Worm (Caenorhabditis elegans) whole organism, L2 larva: ENCODE results near the gene Y41E3.13.

Experiments used
- ama-1 ChIP-seq: fragments of 150-350 bp; optimal IDR thresholded peaks from 2 replicates; lab custom pipeline; 2018; ENCODE audit warnings: inconsistent platforms
- blmp-1 ChIP-seq: sonication (generic microtip); optimal IDR thresholded peaks from 2 replicates; lab custom pipeline; 2017; ENCODE audit warnings: missing genetic modification characterization, mild to moderate bottlenecking, missing compliant biosample characterization, antibody characterized with exemption, moderate library complexity; ENCODE audit not compliant: insufficient read depth
- ceh-82 ChIP-seq: fragments of 150-350 bp; optimal IDR thresholded peaks from 2 replicates; lab custom pipeline; 2014; ENCODE audit warnings: missing biosample characterization, missing genetic modification characterization
- fos-1 ChIP-seq: fragments of 150-350 bp; optimal IDR thresholded peaks from 2 replicates; lab custom pipeline; 2014; ENCODE audit warnings: missing biosample characterization, missing genetic modification characterization
- nhr-10 ChIP-seq: sonication (generic microtip); optimal IDR thresholded peaks from 2 replicates; lab custom pipeline; 2017; ENCODE audit warnings: missing biosample characterization, missing genetic modification characterization
- skn-1 ChIP-seq: sonication (generic microtip); optimal IDR thresholded peaks from 2 replicates; lab custom pipeline; 2017; ENCODE audit warnings: missing biosample characterization, missing genetic modification characterization
- snpc-4 ChIP-seq: fragments of 150-350 bp; optimal IDR thresholded peaks from 2 replicates; lab custom pipeline; 2014; ENCODE audit warnings: missing biosample characterization, missing genetic modification characterization
- unc-39 ChIP-seq: fragments of 150-350 bp; optimal IDR thresholded peaks from 2 replicates; lab custom pipeline; 2014; ENCODE audit warnings: missing biosample characterization, missing genetic modification characterization
- unc-55 ChIP-seq: fragments of 150-350 bp; sonication (generic microtip); optimal IDR thresholded peaks from 3 replicates; lab custom pipeline; 2014; ENCODE audit warnings: missing biosample characterization, missing genetic modification reagents, missing genetic modification characterization
- unc-62 ChIP-seq: fragments of 150-350 bp; optimal IDR thresholded peaks from 2 replicates; lab custom pipeline; 2014; ENCODE audit warnings: missing biosample characterization, missing genetic modification reagents, missing genetic modification characterization

DNA sequence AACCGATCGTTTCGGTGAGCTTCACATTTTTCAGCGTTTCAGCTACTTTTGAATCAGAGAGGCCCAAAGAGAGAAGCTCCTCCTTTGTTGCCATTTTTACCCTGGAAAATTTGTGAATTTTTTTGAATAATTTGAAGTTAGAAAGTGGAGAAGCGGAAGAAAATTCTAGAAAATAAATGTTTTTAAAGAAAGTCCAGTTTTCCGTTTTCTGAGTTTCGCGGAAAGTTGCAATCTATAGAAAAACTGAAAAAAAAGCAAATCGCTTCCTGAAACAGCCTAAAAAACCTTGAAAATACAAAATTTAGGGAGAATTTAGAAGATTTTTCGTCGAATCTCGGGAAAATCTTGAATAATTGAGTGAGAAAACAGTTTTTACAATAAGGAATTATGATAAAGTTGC is 45.0 kb upstream of the Y41E3.13 start, which contains the start of gene qars-1:
- TF ChIP-seq skn-1: no peak
- TF ChIP-seq unc-39: no peak
- TF ChIP-seq unc-62 (GFP tag; lab: Kevin White, UChicago): no peak
- TF ChIP-seq ceh-82 (tag; lab: Kevin White, UChicago): no peak
- TF ChIP-seq ama-1 (lab: Kevin White, UChicago): no peak
- no peak for TF ChIP-seq fos-1
- TF ChIP-seq unc-55 (GFP tag; lab: Kevin White, UChicago): no peak
- no peak for TF ChIP-seq nhr-10 (tag; lab: Kevin White, UChicago)
- no peak for TF ChIP-seq snpc-4 (tag; lab: Kevin White, UChicago)
- TF ChIP-seq blmp-1 (tag; lab: Kevin White, UChicago): no peak
